Worm (Caenorhabditis elegans): ENCODE results near the gene mttu-1.

Gene mttu-1

ce11 chrIV:11323666-11324065, 27.0 kb upstream of the mttu-1 start (continued):
- TF ChIP-seq hsf-1 (GFP tag; IDR thresholded peaks at IDR 0.05) (peak; percentile 61; the same call in 1 of the 2 replicates), sdz-38 (tag; optimal IDR thresholded peaks at IDR 0.05) (no peak), unc-62 (GFP tag; optimal IDR thresholded peaks at IDR 0.05) (no peak), lag-1 (GFP tag; IDR thresholded peaks at IDR 0.05) (no peak), rec-8 (tag; optimal IDR thresholded peaks at IDR 0.05) (no peak)

ce11 chrIV:11320500-11320899, 23.8 kb upstream of the mttu-1 start, which contains the start of gene edg-1:
Gene edg-1 (plus strand): TSS chrIV:11320800.
- peak; percentile 7 for TF ChIP-seq F49E8.2 (tag; optimal IDR thresholded peaks at IDR 0.05; ENCODE audit: insufficient read depth)
- TF ChIP-seq Y56A3A.18 (GFP tag; IDR thresholded peaks at IDR 0.05): no peak
- TF ChIP-seq nhr-90 (tag; optimal IDR thresholded peaks at IDR 0.05): no peak
- TF ChIP-seq ztf-26 (tag; optimal IDR thresholded peaks at IDR 0.05): no peak
- TF ChIP-seq madf-6 (GFP tag; IDR thresholded peaks at IDR 0.05): no peak

- TF ChIP-seq Y53F4B.3 (GFP tag; IDR thresholded peaks at IDR 0.05) (no peak), snpc-1.1 (tag; optimal IDR thresholded peaks at IDR 0.05; ENCODE audit: insufficient read depth) (no peak), madf-8 (GFP tag; conservative IDR thresholded peaks at IDR 0.05) (no peak), hmg-1.2 (GFP tag; IDR thresholded peaks at IDR 0.05) (peak; percentile 11; the same call in 1 of the 2 replicates), snpc-3.4 (tag; optimal IDR thresholded peaks at IDR 0.05) (peak; percentile 53), B0035.1 (tag; optimal IDR thresholded peaks at IDR 0.05) (no peak), ztf-25 (GFP tag; IDR thresholded peaks at IDR 0.05) (no peak), lsl-1 (GFP tag; optimal IDR thresholded peaks at IDR 0.05) (peak; percentile 89), bed-2 (GFP tag; IDR thresholded peaks at IDR 0.05) (no peak), B0019.2 (GFP tag; conservative IDR thresholded peaks at IDR 0.05) (no peak), madf-3 (GFP tag; IDR thresholded peaks at IDR 0.05) (peak; percentile 91), zim-3 (tag; optimal IDR thresholded peaks at IDR 0.05) (no peak), hlh-12 (tag; optimal IDR thresholded peaks at IDR 0.05) (no peak), nhr-90 (tag; optimal IDR thresholded peaks at IDR 0.05) (no peak), ekl-4 (GFP tag; IDR thresholded peaks at IDR 0.05) (no peak), snpc-1.3 (tag; optimal IDR thresholded peaks at IDR 0.05; ENCODE audit: insufficient read depth) (peak; percentile 9), D2030.7 (GFP tag; IDR thresholded peaks at IDR 0.05) (peak; percentile 30; the same call in 1 of the 2 replicates)
These were observed 23.2 kb upstream of the mttu-1 start, which contains the start of gene B0035.18 for ce11 chrIV:11319884-11320362. Gene B0035.18 (plus strand): TSS chrIV:11320312.

ce11 chrIV:11317119-11317518, 20.4 kb upstream of the mttu-1 start, which contains the start of gene gspd-1:
Gene gspd-1 (plus strand): TSS chrIV:11317419.
- TF ChIP-seq egrh-3 (GFP tag; IDR thresholded peaks at IDR 0.05): no peak
- TF ChIP-seq B0336.3 (GFP tag; IDR thresholded peaks at IDR 0.05): no peak
- no peak for TF ChIP-seq cebp-1 (GFP tag; IDR thresholded peaks at IDR 0.05)
- no peak for TF ChIP-seq cebp-1 (tag; optimal IDR thresholded peaks at IDR 0.05)

ce11 chrIV:11316640-11317039, 20.0 kb upstream of the mttu-1 start:
- TF ChIP-seq snpc-1.1 (tag; optimal IDR thresholded peaks at IDR 0.05; ENCODE audit: insufficient read depth) (no peak), ztf-22 (GFP tag; optimal IDR thresholded peaks at IDR 0.05) (no peak), attf-3 (GFP tag; conservative IDR thresholded peaks at IDR 0.05) (no peak), let-526 (GFP tag; IDR thresholded peaks at IDR 0.05) (no peak), nfya-1 (tag; optimal IDR thresholded peaks at IDR 0.05; ENCODE audit: borderline replicate concordance, insufficient read depth) (no peak), B0035.1 (tag; optimal IDR thresholded peaks at IDR 0.05) (no peak), snpc-4 (GFP tag; optimal IDR thresholded peaks at IDR 0.05) (no peak), snpc-4 (tag; optimal IDR thresholded peaks at IDR 0.05) (no peak)
